Worm (Caenorhabditis elegans) whole organism, L3 larva: ENCODE measurements around the gene scl-7.

ENCODE experiments used
- ZK546.5 ChIP-seq: sonication (generic microtip); optimal IDR thresholded peaks from 2 replicates; lab custom pipeline; 2017; ENCODE audit warnings: missing biosample characterization, missing genetic modification characterization
- aly-2 ChIP-seq: fragments of 150-350 bp; optimal IDR thresholded peaks from 2 replicates; lab custom pipeline; 2014; ENCODE audit warnings: missing biosample characterization, missing genetic modification characterization
- ceh-16 ChIP-seq: sonication (generic microtip); optimal IDR thresholded peaks from 2 replicates; lab custom pipeline; 2017; ENCODE audit warnings: missing biosample characterization, missing genetic modification characterization
- ceh-28 ChIP-seq: fragments of 150-350 bp; optimal IDR thresholded peaks from 2 replicates; lab custom pipeline; 2014; ENCODE audit warnings: missing biosample characterization, missing genetic modification reagents, missing genetic modification characterization
- ceh-82 ChIP-seq: fragments of 150-350 bp; optimal IDR thresholded peaks from 2 replicates; lab custom pipeline; 2014; ENCODE audit warnings: missing biosample characterization, missing genetic modification characterization
- ceh-9 ChIP-seq: sonication (generic microtip); optimal IDR thresholded peaks from 2 replicates; lab custom pipeline; 2018; ENCODE audit warnings: missing biosample characterization, missing genetic modification characterization
- daf-12 ChIP-seq: fragments of 150-350 bp; optimal IDR thresholded peaks from 2 replicates; lab custom pipeline; 2014; ENCODE audit warnings: missing biosample characterization, missing genetic modification reagents, missing genetic modification characterization
- egl-27 ChIP-seq: sonication (generic microtip); optimal IDR thresholded peaks from 4 replicates; lab custom pipeline; 2017; ENCODE audit warnings: missing biosample characterization, missing genetic modification reagents, missing genetic modification characterization
- egl-5 ChIP-seq: fragments of 150-350 bp; optimal IDR thresholded peaks from 2 replicates; lab custom pipeline; 2017; ENCODE audit warnings: missing biosample characterization, missing genetic modification reagents, missing genetic modification characterization, inconsistent platforms
- elt-1 ChIP-seq: fragments of 150-350 bp; optimal IDR thresholded peaks from 2 replicates; lab custom pipeline; 2014; ENCODE audit warnings: missing biosample characterization, missing genetic modification characterization
- elt-2 ChIP-seq: sonication (generic microtip); optimal IDR thresholded peaks from 2 replicates; lab custom pipeline; 2016; ENCODE audit warnings: missing genetic modification reagents, mild to moderate bottlenecking, missing genetic modification characterization, missing compliant biosample characterization
- eor-1 ChIP-seq, 2 experiments: fragments of 150-350 bp; optimal IDR thresholded peaks; 2 replicates each; lab custom pipeline; 2014 to 2018; ENCODE audit warnings: missing biosample characterization in 2 of 2, missing genetic modification characterization in 2 of 2
- fkh-10 ChIP-seq: sonication (generic microtip); optimal IDR thresholded peaks from 2 replicates; lab custom pipeline; 2017; ENCODE audit warnings: missing biosample characterization, missing genetic modification reagents, missing genetic modification characterization
- fos-1 ChIP-seq: fragments of 150-350 bp; optimal IDR thresholded peaks from 2 replicates; lab custom pipeline; 2014; ENCODE audit warnings: missing biosample characterization, missing genetic modification characterization
- hmg-11 ChIP-seq: sonication (generic microtip); optimal IDR thresholded peaks from 2 replicates; lab custom pipeline; 2016; ENCODE audit warnings: missing genetic modification characterization, missing compliant biosample characterization
- lin-15B ChIP-seq: fragments of 150-350 bp; optimal IDR thresholded peaks from 2 replicates; lab custom pipeline; 2014; ENCODE audit warnings: missing biosample characterization, missing genetic modification characterization
- lin-39 ChIP-seq: fragments of 150-350 bp; optimal IDR thresholded peaks from 2 replicates; lab custom pipeline; 2018; ENCODE audit warnings: missing biosample characterization, missing genetic modification reagents, missing genetic modification characterization
- lsy-12 ChIP-seq: sonication (generic microtip); optimal IDR thresholded peaks from 2 replicates; lab custom pipeline; 2016; ENCODE audit warnings: mild to moderate bottlenecking, missing genetic modification characterization, missing compliant biosample characterization
- mdl-1 ChIP-seq: fragments of 150-350 bp; optimal IDR thresholded peaks from 2 replicates; lab custom pipeline; 2014; ENCODE audit warnings: missing biosample characterization, missing genetic modification characterization
- mml-1 ChIP-seq: fragments of 150-350 bp; sonication (generic microtip); optimal IDR thresholded peaks from 3 replicates; lab custom pipeline; 2014; ENCODE audit warnings: missing biosample characterization, missing genetic modification characterization
- nfya-1 ChIP-seq: sonication (generic microtip); optimal IDR thresholded peaks from 2 replicates; lab custom pipeline; 2017; ENCODE audit warnings: missing genetic modification characterization, mild to moderate bottlenecking, missing compliant biosample characterization, antibody characterized with exemption, moderate library complexity; ENCODE audit not compliant: insufficient read depth
- nhr-11 ChIP-seq: fragments of 150-350 bp; optimal IDR thresholded peaks from 2 replicates; lab custom pipeline; 2014; ENCODE audit warnings: missing biosample characterization, missing genetic modification characterization
- nhr-23 ChIP-seq: fragments of 150-350 bp; optimal IDR thresholded peaks from 2 replicates; lab custom pipeline; 2014; ENCODE audit warnings: missing biosample characterization, missing genetic modification reagents, missing genetic modification characterization
- nhr-237 ChIP-seq: fragments of 150-350 bp; optimal IDR thresholded peaks from 2 replicates; lab custom pipeline; 2014; ENCODE audit warnings: missing biosample characterization, missing genetic modification characterization
- nhr-25 ChIP-seq: sonication (generic microtip); optimal IDR thresholded peaks from 2 replicates; lab custom pipeline; 2017; ENCODE audit warnings: missing biosample characterization, missing genetic modification characterization
- nhr-28 ChIP-seq: fragments of 150-350 bp; optimal IDR thresholded peaks from 2 replicates; lab custom pipeline; 2014; ENCODE audit warnings: missing biosample characterization, missing genetic modification characterization
- nhr-43 ChIP-seq: sonication (generic microtip); optimal IDR thresholded peaks from 2 replicates; lab custom pipeline; 2016; ENCODE audit warnings: mild to moderate bottlenecking, missing genetic modification characterization, missing compliant biosample characterization; ENCODE audit not compliant: poor library complexity, severe bottlenecking
- nhr-67 ChIP-seq: fragments of 150-350 bp; optimal IDR thresholded peaks from 2 replicates; lab custom pipeline; 2014; ENCODE audit warnings: missing biosample characterization, missing genetic modification characterization
- nhr-76 ChIP-seq: fragments of 150-350 bp; sonication (generic microtip); optimal IDR thresholded peaks from 5 replicates; lab custom pipeline; 2014; ENCODE audit warnings: missing biosample characterization, missing genetic modification characterization
- nhr-77 ChIP-seq: fragments of 150-350 bp; optimal IDR thresholded peaks from 2 replicates; lab custom pipeline; 2014; ENCODE audit warnings: missing biosample characterization, missing genetic modification characterization
- sea-2 ChIP-seq: fragments of 150-350 bp; sonication (generic microtip); optimal IDR thresholded peaks from 4 replicates; lab custom pipeline; 2014; ENCODE audit warnings: missing biosample characterization, missing genetic modification reagents, missing genetic modification characterization
- skn-1 ChIP-seq: fragments of 150-350 bp; optimal IDR thresholded peaks from 2 replicates; lab custom pipeline; 2014; ENCODE audit warnings: missing biosample characterization, missing genetic modification characterization
- snpc-4 ChIP-seq: fragments of 150-350 bp; optimal IDR thresholded peaks from 2 replicates; lab custom pipeline; 2014; ENCODE audit warnings: missing biosample characterization, missing genetic modification characterization
- tbx-2 ChIP-seq: sonication (generic microtip); optimal IDR thresholded peaks from 2 replicates; lab custom pipeline; 2016; ENCODE audit warnings: mild to moderate bottlenecking, missing genetic modification characterization, missing compliant biosample characterization
- unc-39 ChIP-seq: sonication (generic microtip); optimal IDR thresholded peaks from 4 replicates; lab custom pipeline; 2017; ENCODE audit warnings: missing biosample characterization, missing genetic modification characterization
- unc-62 ChIP-seq: fragments of 150-350 bp; sonication (generic microtip); optimal IDR thresholded peaks from 4 replicates; lab custom pipeline; 2014; ENCODE audit warnings: missing biosample characterization, missing genetic modification reagents, missing genetic modification characterization
- ztf-11 ChIP-seq: fragments of 150-350 bp; optimal IDR thresholded peaks from 2 replicates; lab custom pipeline; 2014; ENCODE audit warnings: missing biosample characterization, missing genetic modification characterization

Gene scl-7

DNA sequence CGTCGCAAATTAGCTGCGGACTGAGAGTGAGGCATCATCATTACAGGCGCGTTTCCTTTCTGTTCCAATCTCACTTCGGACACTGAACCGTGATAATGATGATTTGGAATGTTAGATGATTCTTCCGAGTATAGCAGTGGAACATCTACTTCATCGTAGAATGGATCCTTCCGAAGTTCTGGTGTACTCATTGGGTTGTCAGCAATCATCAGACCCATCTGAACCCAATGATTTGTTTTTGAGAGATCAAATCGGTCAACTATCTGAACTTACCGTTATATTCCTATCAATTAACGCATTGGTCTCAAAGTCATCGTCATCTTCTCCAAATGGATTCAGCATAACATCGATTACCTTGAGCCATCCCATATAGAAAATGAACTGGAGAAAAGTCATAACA is 38.2 kb downstream of the scl-7 start:
- TF ChIP-seq ceh-9 (tag; lab: Kevin White, UChicago) (no peak), lin-39 (tag; lab: Kevin White, UChicago) (no peak), sea-2 (GFP tag; lab: Kevin White, UChicago) (no peak), fkh-10 (GFP tag; lab: Kevin White, UChicago) (no peak)

DNA sequence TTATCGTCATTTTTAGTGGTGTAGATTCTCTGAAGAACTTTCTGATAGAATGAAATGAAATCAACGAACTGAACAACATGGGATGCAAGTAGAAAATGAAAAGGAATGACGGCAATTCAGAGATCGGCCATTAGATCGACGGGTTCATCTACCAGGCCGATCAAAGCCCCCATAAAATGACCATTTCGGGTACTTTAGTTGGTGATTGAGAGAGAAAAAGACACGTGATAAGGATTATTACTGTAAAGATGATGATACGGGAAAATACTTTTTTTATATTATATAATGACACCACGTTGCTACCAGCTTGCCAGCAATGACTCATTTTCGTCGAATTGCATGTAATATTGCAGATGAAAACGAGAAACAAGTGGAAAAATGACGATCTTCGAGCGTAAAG is 39.5 kb downstream of the scl-7 start, which contains the start of gene best-1:
Gene best-1 (minus strand): TSS at position 29 of the 400 bp plus-strand sequence.
- TF ChIP-seq tbx-2 (tag; lab: Kevin White, UChicago) (no peak), nhr-67 (tag; lab: Kevin White, UChicago) (no peak), eor-1 (tag; optimal IDR thresholded peaks at IDR 0.05; lab: Kevin White, UChicago) (no peak), egl-5 (tag; lab: Kevin White, UChicago) (peak; percentile 57), snpc-4 (tag; lab: Kevin White, UChicago) (no peak), nhr-23 (tag; lab: Kevin White, UChicago) (peak; percentile 1), mdl-1 (tag; lab: Kevin White, UChicago) (peak; percentile 14), nhr-237 (tag; lab: Kevin White, UChicago) (no peak), ceh-82 (tag; lab: Kevin White, UChicago) (no peak), ZK546.5 (tag; lab: Kevin White, UChicago) (no peak), nhr-77 (tag; lab: Kevin White, UChicago) (no peak), egl-27 (tag; lab: Kevin White, UChicago) (no peak), lsy-12 (tag; lab: Kevin White, UChicago) (no peak)

DNA sequence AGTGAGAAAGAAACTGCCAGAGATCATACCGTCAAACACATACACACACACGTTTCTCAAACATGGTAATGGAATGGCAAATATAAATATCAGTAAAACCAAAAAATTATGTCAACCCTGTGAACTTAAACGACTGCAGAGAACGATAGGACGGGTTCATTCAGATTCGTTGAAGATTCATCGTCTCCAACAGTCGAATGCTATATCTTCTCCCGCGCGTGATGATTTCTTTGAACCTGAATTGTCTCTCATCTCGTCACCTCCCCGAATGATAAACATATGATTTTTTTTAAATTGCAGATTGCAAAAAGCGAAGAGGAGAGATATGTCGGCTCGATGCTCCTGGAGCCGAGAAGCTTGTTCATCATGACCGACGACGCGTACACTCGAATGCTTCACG is 40.6 kb downstream of the scl-7 start:
- TF ChIP-seq eor-1 (tag; optimal IDR thresholded peaks at IDR 0.05; lab: Kevin White, UChicago) = no peak
- peak; percentile 6 for TF ChIP-seq nhr-25 (tag; lab: Kevin White, UChicago)

DNA sequence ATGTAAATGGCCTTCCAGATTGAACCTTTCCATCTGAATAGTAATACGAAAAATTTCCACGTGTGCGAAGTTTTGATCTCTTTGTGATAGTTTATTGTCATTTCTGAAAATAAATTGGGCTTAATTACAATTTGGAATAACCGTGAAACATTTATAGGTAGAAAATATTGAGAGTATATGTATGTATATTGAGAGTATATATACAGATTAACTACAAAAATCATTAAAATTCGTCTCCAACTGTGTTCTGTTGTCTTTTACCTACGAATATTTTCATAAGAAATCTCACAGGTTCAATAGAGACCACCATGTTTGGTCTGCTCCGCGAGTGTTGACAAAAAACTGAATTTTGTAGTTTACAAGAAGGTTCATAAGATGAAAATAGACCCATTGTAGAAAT is 42.7 kb downstream of the scl-7 start, which contains the start of gene best-2:
Gene best-2 (minus strand): TSS at position 101 of the 400 bp plus-strand sequence.
- TF ChIP-seq nhr-28 (tag; lab: Kevin White, UChicago) (no peak), fkh-10 (GFP tag; lab: Kevin White, UChicago) (no peak), aly-2 (tag; lab: Kevin White, UChicago) (no peak), skn-1 (tag; lab: Kevin White, UChicago) (no peak), unc-62 (no peak), sea-2 (GFP tag; lab: Kevin White, UChicago) (no peak), nhr-25 (tag; lab: Kevin White, UChicago) (no peak), nhr-23 (tag; lab: Kevin White, UChicago) (no peak)

DNA sequence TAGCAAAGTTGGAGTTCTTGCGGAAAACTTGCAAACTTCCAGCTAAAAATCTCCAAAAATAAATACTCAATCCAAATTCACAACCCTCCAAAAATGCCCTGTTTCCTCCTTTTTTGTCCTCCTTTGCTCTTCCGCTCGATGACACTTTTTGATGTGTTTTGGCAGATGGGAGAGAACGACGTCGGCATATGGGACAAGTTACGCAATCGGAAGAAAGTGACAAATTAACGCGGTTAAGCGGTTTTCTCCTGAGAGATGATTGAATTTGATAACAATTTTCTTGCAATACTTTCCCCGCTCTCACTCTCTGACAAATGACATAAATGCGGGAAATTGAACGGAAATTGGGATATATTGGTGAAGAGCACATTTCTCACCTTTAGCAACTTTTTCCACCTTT is 46.4 kb downstream of the scl-7 start:
- no peak for TF ChIP-seq ceh-16 (tag; lab: Kevin White, UChicago)
- TF ChIP-seq ZK546.5 (tag; lab: Kevin White, UChicago) = no peak
- no peak for TF ChIP-seq nhr-76
- no peak for TF ChIP-seq ceh-28 (tag; lab: Kevin White, UChicago)
- no peak for TF ChIP-seq tbx-2 (tag; lab: Kevin White, UChicago)
- no peak for TF ChIP-seq ztf-11 (tag; lab: Kevin White, UChicago)
- TF ChIP-seq nhr-43 (tag; lab: Kevin White, UChicago) = no peak
- TF ChIP-seq nhr-28 (tag; lab: Kevin White, UChicago) = no peak
- TF ChIP-seq elt-1 (tag; lab: Kevin White, UChicago) = no peak
- no peak for TF ChIP-seq mdl-1 (tag; lab: Kevin White, UChicago)
- TF ChIP-seq aly-2 (tag; lab: Kevin White, UChicago) = no peak
- no peak for TF ChIP-seq nhr-11 (tag; lab: Kevin White, UChicago)
- no peak for TF ChIP-seq eor-1 (tag; optimal IDR thresholded peaks at IDR 0.05; lab: Kevin White, UChicago)
- no peak for TF ChIP-seq mml-1 (tag; lab: Kevin White, UChicago)
- TF ChIP-seq sea-2 (GFP tag; lab: Kevin White, UChicago) = no peak
- TF ChIP-seq lin-15B (tag; lab: Kevin White, UChicago) = no peak

DNA sequence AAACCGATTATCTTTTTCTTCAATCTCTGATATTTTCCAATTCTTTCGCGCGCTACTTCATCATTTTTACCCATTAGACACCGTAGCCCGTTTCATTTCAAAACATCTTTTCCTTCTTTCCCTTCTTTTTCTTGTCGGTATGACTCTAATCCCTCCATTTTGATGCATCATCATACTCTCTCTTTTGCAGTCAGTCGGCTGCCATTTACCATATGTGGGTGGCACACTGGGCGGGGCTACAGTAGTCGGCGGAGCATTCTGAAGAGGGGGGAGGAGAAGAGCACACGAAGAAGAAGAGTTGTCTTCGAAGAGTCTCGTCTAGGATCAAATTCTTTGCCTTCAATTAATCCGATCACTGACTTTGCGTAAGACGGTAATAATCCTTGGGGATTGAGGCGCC is 48.6 kb downstream of the scl-7 start, which contains the start of gene unc-30:
Gene unc-30 (plus strand): TSS at position 184 of the 400 bp plus-strand sequence.
- TF ChIP-seq ZK546.5 (tag; lab: Kevin White, UChicago) (no peak), nfya-1 (tag; lab: Kevin White, UChicago) (peak; percentile 58), elt-2 (tag; lab: Kevin White, UChicago) (no peak), hmg-11 (tag; lab: Kevin White, UChicago) (no peak), aly-2 (tag; lab: Kevin White, UChicago) (no peak), lin-39 (tag; lab: Kevin White, UChicago) (peak; percentile 34), fos-1 (tag; lab: Kevin White, UChicago) (no peak), nhr-43 (tag; lab: Kevin White, UChicago) (no peak), nhr-28 (tag; lab: Kevin White, UChicago) (no peak), daf-12 (tag; lab: Kevin White, UChicago) (no peak), lsy-12 (tag; lab: Kevin White, UChicago) (no peak), unc-62 (no peak), unc-39 (no peak)
